Fruit fly (Drosophila melanogaster): ENCODE measurements around the gene Ski6.
A peak's percentile ranks its signal among the peaks of the same experiment; 100 is the strongest.

Gene Ski6

dm6 chr2L:13222225-13222648, at the start of gene Ski6, which contains the start of gene CG16812 (continued):
- TF ChIP-seq CG11504 (tag; optimal IDR thresholded peaks at IDR 0.05) (no peak), CG2712 (tag; optimal IDR thresholded peaks at IDR 0.05) (peak; percentile 87), tio (GFP tag; optimal IDR thresholded peaks at IDR 0.05) (no peak), ssp (GFP tag; IDR thresholded peaks at IDR 0.05) (peak; percentile 50; the same call in 1 of the 2 replicates), CG1529 (GFP tag; optimal IDR thresholded peaks at IDR 0.05) (no peak), CG15011 (GFP tag; optimal IDR thresholded peaks at IDR 0.05) (no peak), zen (tag; optimal IDR thresholded peaks at IDR 0.05) (peak; percentile 83), dysf (GFP tag; IDR thresholded peaks at IDR 0.05) (peak; percentile 60; the same call in 2 of the 3 replicates), psq (GFP tag; optimal IDR thresholded peaks at IDR 0.05) (peak; percentile 21), CG31365 (tag; optimal IDR thresholded peaks at IDR 0.05) (no peak), CG10431 (GFP tag; optimal IDR thresholded peaks at IDR 0.05) (peak; percentile 40), CG18262 (tag; optimal IDR thresholded peaks at IDR 0.05) (peak; percentile 76), CG12236 (GFP tag; optimal IDR thresholded peaks at IDR 0.05) (no peak), crp (GFP tag; optimal IDR thresholded peaks at IDR 0.05) (peak in 1 of 2 experiments; percentile 62), Hr78 (GFP tag; optimal IDR thresholded peaks at IDR 0.05) (no peak), Fer1 (GFP tag; optimal IDR thresholded peaks at IDR 0.05) (no peak), CG8924 (tag; optimal IDR thresholded peaks at IDR 0.05) (peak; percentile 86), ato (GFP tag; IDR thresholded peaks at IDR 0.05; ENCODE audit: partially characterized antibody) (no peak), Hey (tag; optimal IDR thresholded peaks at IDR 0.05) (no peak), sug (tag; optimal IDR thresholded peaks at IDR 0.05) (no peak), Asciz (GFP tag; optimal IDR thresholded peaks at IDR 0.05) (no peak), D19A (tag; optimal IDR thresholded peaks at IDR 0.05) (no peak), Ada2b (GFP tag; IDR thresholded peaks at IDR 0.05) (peak; percentile 47), wdn (GFP tag; IDR thresholded peaks at IDR 0.05) (peak; percentile 41; the same call in 1 of the 2 replicates), CG14014 (GFP tag; IDR thresholded peaks at IDR 0.05) (peak; percentile 53; the same call in 1 of the 2 replicates), CG10267 (tag; optimal IDR thresholded peaks at IDR 0.05) (peak; percentile 97), CG10654 (GFP tag; optimal IDR thresholded peaks at IDR 0.05) (peak; percentile 65), CG17802 (tag; optimal IDR thresholded peaks at IDR 0.05) (no peak), Aef1 (GFP tag; IDR thresholded peaks at IDR 0.05) (peak; percentile 24; the same call in 2 of the 3 replicates), CG31388 (GFP tag; optimal IDR thresholded peaks at IDR 0.05) (no peak), so (GFP tag; IDR thresholded peaks at IDR 0.05) (no peak; the same call in 2 of the 3 replicates), Med (GFP tag) (peak; percentile 84), CG4404 (GFP tag; IDR thresholded peaks at IDR 0.05) (peak; percentile 40; the same call in 1 of the 2 replicates), dmrt11E (tag; optimal IDR thresholded peaks at IDR 0.05) (peak; percentile 67), gro (GFP tag; optimal IDR thresholded peaks at IDR 0.05) (no peak), ken (GFP tag; IDR thresholded peaks at IDR 0.05) (peak; percentile 50; the same call in 1 of the 3 replicates), lbe (GFP tag; optimal IDR thresholded peaks at IDR 0.05) (no peak), CG10366 (GFP tag; IDR thresholded peaks at IDR 0.05) (peak; percentile 64), trem (tag; optimal IDR thresholded peaks at IDR 0.05) (peak; percentile 89), CG34376 (GFP tag; optimal IDR thresholded peaks at IDR 0.05) (no peak), unpg (GFP tag; optimal IDR thresholded peaks at IDR 0.05) (no peak), Usf (GFP tag; optimal IDR thresholded peaks at IDR 0.05) (no peak), Sry-δ (GFP tag; optimal IDR thresholded peaks at IDR 0.05) (peak; percentile 42), fd3F (GFP tag; optimal IDR thresholded peaks at IDR 0.05) (peak; percentile 66), lov (optimal IDR thresholded peaks at IDR 0.05) (no peak), lov (GFP tag; IDR thresholded peaks at IDR 0.05) (no peak), MESR4 (GFP tag; optimal IDR thresholded peaks at IDR 0.05) (peak; percentile 41), sisA (GFP tag; IDR thresholded peaks at IDR 0.05) (0 out of 2 replicates have a peak, but pooled peaks have one; percentile 16), Hmr (GFP tag; optimal IDR thresholded peaks at IDR 0.05) (peak; percentile 71), BEAF-32 (GFP tag; optimal IDR thresholded peaks at IDR 0.05) (peak; percentile 60)

Measured in whole organism, embryonic.